Worm (Caenorhabditis elegans) whole organism, L2 larva: ENCODE measurements around the gene smg-6.

Experiments used
- ceh-82 ChIP-seq: fragments of 150-350 bp; optimal IDR thresholded peaks from 2 replicates; lab custom pipeline; 2014; ENCODE audit warnings: missing biosample characterization, missing genetic modification characterization
- egl-27 ChIP-seq: sonication (generic microtip); optimal IDR thresholded peaks from 3 replicates; lab custom pipeline; 2017; ENCODE audit warnings: missing biosample characterization, missing genetic modification reagents, missing genetic modification characterization
- fos-1 ChIP-seq: fragments of 150-350 bp; optimal IDR thresholded peaks from 2 replicates; lab custom pipeline; 2014; ENCODE audit warnings: missing biosample characterization, missing genetic modification characterization
- nhr-23 ChIP-seq: fragments of 150-350 bp; optimal IDR thresholded peaks from 2 replicates; lab custom pipeline; 2014; ENCODE audit warnings: missing biosample characterization, missing genetic modification reagents, missing genetic modification characterization
- nhr-25 ChIP-seq: fragments of 150-350 bp; sonication (generic microtip); optimal IDR thresholded peaks from 3 replicates; lab custom pipeline; 2014; ENCODE audit warnings: missing biosample characterization, missing genetic modification characterization
- nhr-6 ChIP-seq: fragments of 150-350 bp; optimal IDR thresholded peaks from 2 replicates; lab custom pipeline; 2014; ENCODE audit warnings: missing biosample characterization, missing genetic modification characterization
- nhr-77 ChIP-seq: fragments of 150-350 bp; optimal IDR thresholded peaks from 2 replicates; lab custom pipeline; 2014; ENCODE audit warnings: missing biosample characterization, missing genetic modification characterization
- snpc-4 ChIP-seq: fragments of 150-350 bp; optimal IDR thresholded peaks from 2 replicates; lab custom pipeline; 2014; ENCODE audit warnings: missing biosample characterization, missing genetic modification characterization
- unc-55 ChIP-seq: fragments of 150-350 bp; sonication (generic microtip); optimal IDR thresholded peaks from 3 replicates; lab custom pipeline; 2014; ENCODE audit warnings: missing biosample characterization, missing genetic modification reagents, missing genetic modification characterization
- unc-62 ChIP-seq: fragments of 150-350 bp; optimal IDR thresholded peaks from 2 replicates; lab custom pipeline; 2014; ENCODE audit warnings: missing biosample characterization, missing genetic modification reagents, missing genetic modification characterization
- zag-1 ChIP-seq: fragments of 150-350 bp; optimal IDR thresholded peaks from 2 replicates; lab custom pipeline; 2014; ENCODE audit warnings: missing biosample characterization, missing genetic modification characterization
- ztf-11 ChIP-seq: sonication (generic microtip); optimal IDR thresholded peaks from 2 replicates; lab custom pipeline; 2017; ENCODE audit warnings: missing biosample characterization, missing genetic modification characterization

DNA sequence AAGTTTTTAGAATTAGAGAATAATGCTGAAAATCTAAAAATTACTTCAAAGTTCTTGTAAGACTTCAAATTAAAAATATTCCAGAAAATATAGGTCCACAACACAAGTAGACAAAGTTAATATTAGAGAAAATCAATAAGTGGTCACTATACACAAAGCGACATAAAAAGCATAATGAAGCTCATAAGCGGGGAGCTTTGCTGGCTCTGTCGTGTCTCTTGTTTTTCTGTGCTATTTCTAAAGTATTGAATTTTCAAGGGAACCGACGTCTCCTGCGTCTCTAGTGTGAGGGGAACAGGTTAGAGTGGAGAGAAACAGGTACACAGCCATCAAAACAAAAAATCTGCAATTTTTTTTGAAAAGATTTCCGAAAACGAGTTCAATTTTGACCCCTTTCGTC, 35.1 kb upstream of the smg-6 start, which contains the start of gene E02H9.13:
- TF ChIP-seq unc-55 (GFP tag; lab: Kevin White, UChicago) (peak; percentile 81), ceh-82 (tag; lab: Kevin White, UChicago) (no peak), snpc-4 (tag; lab: Kevin White, UChicago) (no peak), nhr-25 (tag; lab: Kevin White, UChicago) (no peak), nhr-77 (tag; lab: Kevin White, UChicago) (no peak), egl-27 (tag; lab: Kevin White, UChicago) (no peak), zag-1 (tag; lab: Kevin White, UChicago) (no peak), fos-1 (tag; lab: Kevin White, UChicago) (no peak), unc-62 (no peak), ztf-11 (tag; lab: Kevin White, UChicago) (no peak), nhr-23 (tag; lab: Kevin White, UChicago) (no peak), nhr-6 (tag; lab: Kevin White, UChicago) (no peak)
